Fruit fly (Drosophila melanogaster) whole organism, wandering third instar larva: ENCODE measurements around the gene CG32188.

Experiments
- HLH106 ChIP-seq: fragments of 200-800 bp; optimal IDR thresholded peaks from 3 replicates; lab custom pipeline; 2019; ENCODE audit warnings: missing biosample characterization, mild to moderate bottlenecking, missing genetic modification characterization, moderate library complexity
- br ChIP-seq: fragments of 200-800 bp; sonication (Bioruptor generic); optimal IDR thresholded peaks from 2 replicates; lab custom pipeline; 2016; ENCODE audit warnings: missing biosample characterization, missing genetic modification characterization
- dsf ChIP-seq: sonication (Bioruptor generic); optimal IDR thresholded peaks from 2 replicates; lab custom pipeline; 2016; ENCODE audit warnings: missing biosample characterization, missing genetic modification characterization, borderline replicate concordance
- usp ChIP-seq: fragments of >200 bp; optimal IDR thresholded peaks from 2 replicates; lab custom pipeline; 2017; ENCODE audit warnings: missing biosample characterization, missing genetic modification characterization

DNA sequence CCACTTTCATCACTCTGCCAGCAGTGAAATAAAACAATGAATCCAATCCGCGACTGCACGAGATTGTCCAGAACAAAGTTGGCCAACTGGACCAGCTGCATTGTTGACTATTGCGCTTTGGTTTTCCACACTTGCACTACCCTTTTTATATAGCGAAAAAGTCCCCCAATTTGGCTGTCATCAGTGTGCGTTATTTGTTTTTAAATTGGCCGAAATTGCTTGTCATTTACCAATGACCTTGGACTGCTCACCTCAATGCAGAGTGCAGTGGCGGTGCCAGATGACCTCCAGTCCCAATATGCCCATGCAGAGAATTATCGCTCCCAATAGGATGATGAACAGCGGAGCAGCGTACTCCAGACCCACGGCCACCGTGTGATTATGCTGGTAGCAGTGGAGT lies 15.6 kb downstream of the CG32188 start, which contains the start of gene Ir75a:
- TF ChIP-seq dsf (GFP tag; lab: Kevin White, UChicago) = no peak
- TF ChIP-seq br (GFP tag; lab: Kevin White, UChicago) = no peak
- no peak for TF ChIP-seq HLH106
- no peak for TF ChIP-seq usp (GFP tag; lab: Kevin White, UChicago)
